Fruit fly (Drosophila melanogaster) Kc167 (cell line): Measurements from ENCODE around the gene CG3071.

Experiments used
- Myc ChIP-seq: fragments of >200 bp; optimal IDR thresholded peaks from 2 replicates; lab custom pipeline; 2017; ENCODE audit warnings: missing external identifiers
- Sin3A ChIP-seq: fragments of >200 bp; optimal IDR thresholded peaks from 2 replicates; lab custom pipeline; 2018; ENCODE audit warnings: missing external identifiers
- h ChIP-seq: fragments of >200 bp; optimal IDR thresholded peaks from 3 replicates; lab custom pipeline; 2018; ENCODE audit warnings: missing external identifiers
- insv ChIP-seq: fragments of >200 bp; optimal IDR thresholded peaks from 3 replicates; lab custom pipeline; 2018; ENCODE audit warnings: missing external identifiers
- psq ChIP-seq: fragments of >200 bp; optimal IDR thresholded peaks from 2 replicates; lab custom pipeline; 2017; ENCODE audit warnings: missing external identifiers
- ttk ChIP-seq: sonication (Bioruptor generic); optimal IDR thresholded peaks from 2 replicates; lab custom pipeline; 2017; ENCODE audit warnings: missing external identifiers

Gene CG3071

DNA sequence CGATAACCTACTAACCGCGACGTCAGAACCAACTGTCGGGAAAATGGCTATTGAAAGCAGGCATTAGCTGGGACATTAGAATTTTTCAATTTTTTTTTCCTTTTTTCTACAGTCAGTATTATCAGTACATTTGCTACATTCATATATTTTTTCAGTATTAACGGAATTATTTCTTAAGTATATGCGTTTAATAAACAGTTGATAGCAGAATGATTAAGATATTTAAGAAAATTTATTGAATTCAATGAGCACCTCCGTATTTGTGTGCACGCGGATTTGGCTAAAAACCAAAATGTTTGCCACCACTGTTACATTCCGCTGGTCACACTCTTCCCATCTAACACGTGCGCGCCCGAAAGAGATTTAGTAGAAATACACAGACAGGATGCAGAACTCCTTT is at the start of gene CG3071, which contains the start of gene temp:
CG3071 (plus strand) TSS at position 327 of the 400 bp plus-strand sequence.
temp (minus strand) TSS at position 5 of the 400 bp plus-strand sequence.
- TF ChIP-seq psq (lab: Kevin White, UChicago) = no peak
- TF ChIP-seq Sin3A (lab: Kevin White, UChicago) = no peak
- no peak for TF ChIP-seq h (lab: Kevin White, UChicago)
- no peak for TF ChIP-seq ttk
- TF ChIP-seq insv (lab: Kevin White, UChicago) = no peak
- TF ChIP-seq Myc = no peak

DNA sequence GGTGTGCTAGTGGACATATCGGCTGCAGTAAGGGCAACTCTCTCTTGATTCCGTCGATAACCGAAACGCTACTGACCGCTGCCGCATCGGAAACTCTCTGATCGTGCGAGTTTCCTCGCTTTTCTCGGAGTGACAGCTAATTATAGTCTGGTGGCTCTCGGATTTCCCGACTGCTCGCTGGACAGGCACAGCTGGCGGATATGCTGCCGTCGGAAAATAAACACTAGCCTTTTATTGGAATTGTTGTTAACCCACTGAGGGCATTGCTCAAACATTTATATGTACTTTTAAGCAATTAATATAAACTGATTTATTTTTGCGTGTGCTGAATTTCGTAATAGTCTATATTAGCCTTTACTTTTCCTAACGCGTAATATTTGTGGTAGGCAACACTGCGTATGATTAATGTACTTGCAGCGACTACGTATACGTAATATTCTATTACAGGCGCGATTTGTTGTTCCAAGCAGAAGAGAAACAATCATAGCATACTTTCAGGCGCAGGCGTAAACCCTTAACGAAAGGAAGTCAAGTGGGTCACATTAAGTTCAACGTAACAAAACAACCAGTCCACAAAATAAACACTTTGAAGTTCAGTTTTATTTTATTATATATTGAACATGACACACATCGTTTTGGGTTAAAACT is 48.8 kb upstream of the CG3071 start, which contains the start of gene SmydA-8:
SmydA-8 (minus strand) TSS at position 51 of the 648 bp plus-strand sequence.
- no peak for TF ChIP-seq Myc

DNA sequence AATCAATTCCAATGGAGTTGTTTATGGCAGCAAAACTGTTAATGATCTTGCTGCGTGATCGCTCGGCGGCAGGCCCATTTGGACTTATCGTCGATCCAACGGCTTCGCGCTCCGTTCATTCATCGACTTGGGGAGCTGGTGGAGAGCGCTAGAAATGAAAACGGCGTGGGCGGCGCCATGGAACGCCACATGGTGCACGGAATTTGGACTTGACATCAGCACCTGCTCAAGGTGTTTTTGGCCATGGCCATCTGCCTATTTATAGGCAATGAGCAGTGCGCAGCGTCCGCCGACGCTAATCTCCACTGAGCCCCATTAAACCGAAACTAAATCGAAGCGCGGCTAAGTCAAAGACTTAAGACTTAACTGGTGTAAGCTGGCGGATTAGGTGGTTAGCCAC is 44.2 kb upstream of the CG3071 start:
- TF ChIP-seq psq (lab: Kevin White, UChicago) = no peak
- TF ChIP-seq Sin3A (lab: Kevin White, UChicago) = no peak
- TF ChIP-seq ttk = no peak
- no peak for TF ChIP-seq Myc
- TF ChIP-seq h (lab: Kevin White, UChicago) = no peak
- TF ChIP-seq insv (lab: Kevin White, UChicago) = no peak

DNA sequence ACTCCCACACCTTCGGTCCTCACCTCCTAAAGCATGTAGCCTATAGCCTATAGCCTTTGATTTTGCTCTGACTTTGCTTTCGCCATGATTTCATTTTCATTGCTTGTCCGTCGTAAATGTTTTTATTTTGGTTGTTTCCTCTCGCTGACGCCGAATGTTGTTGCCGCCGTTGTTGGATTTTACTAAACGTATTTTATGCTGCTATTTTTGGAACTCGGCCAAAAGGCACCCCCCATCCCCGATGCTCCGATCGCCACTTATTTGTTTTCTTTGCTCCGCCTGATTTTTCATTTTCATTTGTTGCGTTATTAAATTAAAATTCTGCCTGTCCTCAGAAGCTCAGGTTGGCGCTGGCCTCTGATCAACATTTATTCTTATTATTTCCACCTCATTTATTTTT is 43.4 kb upstream of the CG3071 start:
- TF ChIP-seq ttk (no peak), Myc (no peak), Sin3A (lab: Kevin White, UChicago) (no peak), h (lab: Kevin White, UChicago) (no peak), insv (lab: Kevin White, UChicago) (no peak), psq (lab: Kevin White, UChicago) (no peak)

DNA sequence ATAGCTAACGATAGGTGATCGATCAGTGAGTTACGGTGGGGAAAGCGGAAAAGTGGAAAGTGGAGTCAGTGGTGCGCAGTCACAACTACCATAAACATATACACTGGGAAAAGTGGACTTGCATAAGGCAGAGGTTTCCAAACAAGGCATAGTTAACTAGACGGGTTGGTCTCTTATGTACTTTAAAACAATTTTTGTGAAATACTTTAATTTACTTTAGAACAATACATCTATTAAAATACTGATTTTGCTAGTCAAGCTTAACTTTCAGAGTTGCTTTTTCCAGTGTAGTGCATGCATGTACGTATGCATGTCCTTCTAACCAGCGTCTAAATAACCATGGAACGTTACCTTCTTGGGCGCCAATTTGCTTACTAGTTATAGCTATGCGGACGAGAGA is 42.7 kb upstream of the CG3071 start:
- TF ChIP-seq Sin3A (lab: Kevin White, UChicago) (no peak), h (lab: Kevin White, UChicago) (no peak), psq (lab: Kevin White, UChicago) (no peak), Myc (no peak)

DNA sequence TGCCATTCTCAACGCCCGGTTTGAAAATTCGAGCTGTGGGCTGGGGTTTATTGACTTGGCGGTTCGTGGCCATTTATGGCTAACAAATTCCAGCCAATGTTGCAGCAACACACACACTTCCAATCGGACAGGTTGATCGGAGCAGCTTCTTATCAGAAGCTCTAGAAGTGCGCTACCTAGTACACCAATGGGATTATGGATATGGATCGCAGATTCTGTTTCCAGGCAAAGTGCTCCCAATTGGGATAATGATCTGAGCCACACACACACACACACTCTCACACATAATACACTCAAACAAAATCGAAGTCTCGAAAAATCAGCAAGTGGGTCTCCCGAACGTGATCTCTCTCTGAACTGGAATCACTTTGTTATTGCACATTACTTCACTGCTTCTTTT is 41.0 kb upstream of the CG3071 start:
- TF ChIP-seq psq (lab: Kevin White, UChicago) (no peak), Myc (no peak), h (lab: Kevin White, UChicago) (no peak), ttk (no peak), insv (lab: Kevin White, UChicago) (no peak)

DNA sequence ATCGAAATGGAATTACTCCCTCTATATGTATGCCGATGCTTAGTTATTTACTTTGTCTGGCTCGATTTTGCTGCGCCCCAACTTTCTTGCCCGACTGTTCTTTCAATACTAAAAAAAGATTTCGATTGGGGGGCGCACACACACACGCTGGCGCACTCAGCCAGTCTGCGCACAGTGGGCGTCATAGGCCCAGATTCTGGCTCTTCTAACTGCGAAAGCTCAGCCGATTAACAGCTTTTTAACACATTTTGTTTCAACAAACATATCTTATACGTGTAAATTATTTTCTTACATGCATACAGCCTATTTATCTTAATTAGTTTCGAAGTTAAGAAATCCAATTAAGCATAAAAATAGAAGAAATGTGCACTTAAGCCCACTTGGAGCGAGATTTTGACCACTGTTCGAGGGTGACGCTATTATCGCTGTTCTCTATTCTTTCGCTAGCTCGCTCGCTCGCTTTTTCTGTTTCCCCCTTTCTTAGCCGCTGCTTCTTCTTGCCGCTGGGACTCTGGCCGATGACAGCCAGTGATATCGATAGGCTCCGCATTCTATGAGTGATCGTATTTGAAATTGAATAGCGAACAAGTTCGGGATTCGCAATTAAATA is 40.4 kb upstream of the CG3071 start, which contains the start of gene Vinc:
Vinc (minus strand) TSS at position 387 of the 610 bp plus-strand sequence.
- TF ChIP-seq ttk (no peak), psq (lab: Kevin White, UChicago) (no peak), insv (lab: Kevin White, UChicago) (no peak), Sin3A (lab: Kevin White, UChicago) (no peak), Myc (no peak), h (lab: Kevin White, UChicago) (no peak)

DNA sequence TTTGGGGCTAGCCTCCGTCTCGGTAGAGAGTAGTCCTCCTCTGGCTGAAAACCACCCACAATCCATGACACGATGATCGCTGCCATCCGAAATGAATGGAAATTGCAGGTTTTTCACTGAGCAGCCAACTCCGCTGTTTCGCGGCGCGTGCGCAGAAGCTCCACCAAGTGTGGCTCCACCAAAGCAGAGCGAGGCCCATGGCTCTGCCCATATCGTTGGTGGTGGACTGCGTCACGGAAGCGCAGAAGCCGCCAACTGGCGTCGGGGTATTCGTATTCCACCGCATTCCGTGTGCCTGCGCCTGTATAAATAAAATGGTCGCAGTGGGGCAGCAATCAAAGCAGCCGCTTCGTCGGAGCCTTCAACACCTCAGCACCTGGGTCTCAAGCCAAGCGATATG is 39.2 kb upstream of the CG3071 start, which contains the start of gene CG14052:
CG14052 (plus strand) TSS at position 301 of the 400 bp plus-strand sequence.
- no peak for TF ChIP-seq Myc
- TF ChIP-seq psq (lab: Kevin White, UChicago) = no peak
- no peak for TF ChIP-seq insv (lab: Kevin White, UChicago)
- TF ChIP-seq Sin3A (lab: Kevin White, UChicago) = no peak
- no peak for TF ChIP-seq ttk
- TF ChIP-seq h (lab: Kevin White, UChicago) = no peak

DNA sequence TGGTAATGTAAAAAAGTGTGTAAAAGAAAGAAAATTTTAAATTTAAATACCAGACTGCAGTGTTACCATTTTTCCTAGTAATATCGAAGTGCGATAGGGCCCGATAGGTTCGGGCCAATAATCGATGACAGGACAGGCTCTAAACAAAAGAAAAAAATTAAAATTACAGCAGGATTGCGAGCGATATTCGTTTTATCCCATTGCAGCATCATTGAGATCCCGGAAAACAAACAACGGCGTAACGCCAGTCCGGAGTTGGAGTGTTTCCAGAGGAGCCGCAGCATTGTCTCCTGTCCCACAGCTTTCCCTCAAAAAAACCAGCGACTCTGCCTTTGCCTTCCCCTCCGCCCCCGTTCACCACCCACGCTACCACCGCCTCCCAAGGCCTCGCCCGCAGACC is 37.5 kb upstream of the CG3071 start, which contains the start of gene pcx:
pcx (plus strand) TSS at position 159 of the 400 bp plus-strand sequence.
- TF ChIP-seq Sin3A (lab: Kevin White, UChicago) = no peak
- no peak for TF ChIP-seq h (lab: Kevin White, UChicago)
- no peak for TF ChIP-seq ttk
- no peak for TF ChIP-seq Myc
- TF ChIP-seq psq (lab: Kevin White, UChicago) = no peak
- TF ChIP-seq insv (lab: Kevin White, UChicago) = no peak

DNA sequence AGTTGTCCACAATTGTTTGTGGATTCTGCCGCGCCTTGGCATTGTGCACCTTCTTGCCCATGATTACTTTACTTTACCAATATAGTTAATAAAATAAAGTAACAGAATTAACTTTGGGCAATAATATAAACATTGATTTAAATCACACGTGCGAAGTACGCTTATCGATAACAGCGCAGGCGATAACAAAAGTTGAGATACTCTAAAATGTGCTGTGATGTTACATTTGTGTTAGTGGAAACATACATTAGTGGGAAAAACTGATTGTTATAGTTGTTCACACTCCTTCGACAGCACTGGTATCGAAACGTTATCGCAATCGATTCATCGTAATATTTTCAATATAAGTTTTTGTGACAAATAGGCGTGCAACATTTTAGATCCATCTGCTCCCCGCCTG is 20.8 kb upstream of the CG3071 start, which contains the start of gene kz:
kz (minus strand) TSS at position 194 of the 400 bp plus-strand sequence.
- no peak for TF ChIP-seq h (lab: Kevin White, UChicago)
- no peak for TF ChIP-seq insv (lab: Kevin White, UChicago)
- no peak for TF ChIP-seq Sin3A (lab: Kevin White, UChicago)
- TF ChIP-seq psq (lab: Kevin White, UChicago) = no peak
- no peak for TF ChIP-seq Myc
- no peak for TF ChIP-seq ttk

DNA sequence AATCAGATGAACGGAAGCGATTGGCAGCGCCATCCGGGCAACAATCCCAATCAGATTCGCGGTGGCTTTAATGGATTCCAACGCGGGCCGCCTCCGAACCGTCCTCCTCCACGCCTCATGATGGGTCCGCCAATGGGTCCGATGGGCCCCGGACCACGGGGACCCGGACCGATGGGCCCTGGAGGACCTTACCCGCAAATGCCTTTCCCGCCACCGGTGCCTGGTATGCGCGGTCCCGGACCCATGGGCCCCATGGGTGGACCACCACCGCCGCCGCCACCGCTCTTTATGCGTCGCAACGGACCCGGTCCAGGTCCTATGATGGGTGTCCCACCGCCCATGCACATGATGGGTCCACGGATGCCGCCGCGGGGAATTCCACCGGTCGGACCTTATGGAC is 19.7 kb upstream of the CG3071 start:
- TF ChIP-seq Myc (no peak), ttk (no peak), h (lab: Kevin White, UChicago) (no peak), psq (lab: Kevin White, UChicago) (no peak), insv (lab: Kevin White, UChicago) (no peak), Sin3A (lab: Kevin White, UChicago) (no peak)

DNA sequence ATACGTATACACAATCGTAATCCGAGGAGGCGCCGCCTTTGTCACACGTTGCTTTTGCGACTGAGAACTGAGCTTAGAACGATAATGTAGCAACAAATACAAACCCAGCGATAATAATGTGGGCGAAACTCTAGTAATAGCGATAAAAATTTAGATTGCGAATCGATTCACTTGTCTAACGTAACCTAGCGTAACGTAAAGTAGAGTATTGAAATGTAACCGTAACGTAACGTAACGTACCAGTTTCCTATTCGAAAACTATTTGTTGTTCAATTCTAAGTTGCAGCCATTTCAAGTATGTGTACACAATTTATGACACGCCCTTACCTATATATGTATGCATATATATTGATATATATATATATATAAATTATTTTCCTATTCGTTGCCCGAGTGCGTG is 17.9 kb upstream of the CG3071 start:
- no peak for TF ChIP-seq ttk
- TF ChIP-seq Sin3A (lab: Kevin White, UChicago) = no peak
- TF ChIP-seq h (lab: Kevin White, UChicago) = no peak
- no peak for TF ChIP-seq Myc
- TF ChIP-seq psq (lab: Kevin White, UChicago) = no peak
- no peak for TF ChIP-seq insv (lab: Kevin White, UChicago)
